Worm (Caenorhabditis elegans) whole organism, L1 larva: ENCODE results near the gene oatr-1.

Source experiments
- C04F5.9 ChIP-seq: sonication (generic microtip); optimal IDR thresholded peaks from 2 replicates; lab custom pipeline; 2016; ENCODE audit warnings: missing genetic modification characterization, missing compliant biosample characterization
- C16A3.4 ChIP-seq: fragments of 150-350 bp; optimal IDR thresholded peaks from 2 replicates; lab custom pipeline; 2014; ENCODE audit warnings: missing biosample characterization, missing genetic modification characterization
- C34B4.2 ChIP-seq: sonication (generic microtip); optimal IDR thresholded peaks from 2 replicates; lab custom pipeline; 2017; ENCODE audit warnings: mild to moderate bottlenecking, missing genetic modification characterization, missing compliant biosample characterization
- F16B12.6 ChIP-seq: fragments of 150-350 bp; optimal IDR thresholded peaks from 2 replicates; lab custom pipeline; 2014; ENCODE audit warnings: missing biosample characterization, missing genetic modification characterization
- Y116A8C.19 ChIP-seq: sonication (generic microtip); optimal IDR thresholded peaks from 2 replicates; lab custom pipeline; 2016; ENCODE audit warnings: missing compliant biosample characterization, missing genetic modification characterization, borderline replicate concordance
- aha-1 ChIP-seq: fragments of 150-350 bp; optimal IDR thresholded peaks from 2 replicates; lab custom pipeline; 2014; ENCODE audit warnings: missing biosample characterization, missing genetic modification characterization
- aly-2 ChIP-seq: fragments of 150-350 bp; optimal IDR thresholded peaks from 2 replicates; lab custom pipeline; 2014; ENCODE audit warnings: missing biosample characterization, missing genetic modification characterization
- ama-1 ChIP-seq: fragments of 150-350 bp; optimal IDR thresholded peaks from 2 replicates; lab custom pipeline; 2014
- blmp-1 ChIP-seq: fragments of 150-350 bp; optimal IDR thresholded peaks from 2 replicates; lab custom pipeline; 2014; ENCODE audit warnings: missing biosample characterization, missing genetic modification characterization
- dsc-1 ChIP-seq: sonication (generic microtip); optimal IDR thresholded peaks from 2 replicates; lab custom pipeline; 2016; ENCODE audit warnings: mild to moderate bottlenecking, missing genetic modification characterization, missing compliant biosample characterization
- efl-1 ChIP-seq, 4 experiments: fragments of 150-350 bp; optimal IDR thresholded peaks in 3 of 4; peaks in 1 of 4; 1 replicate in 1 of 4; 2 replicates in 3 of 4; lab custom pipeline; 2014; ENCODE audit warnings: missing biosample characterization in 2 of 4, missing genetic modification characterization in 2 of 4, missing genetic modification reagents in 2 of 4
- efl-3 ChIP-seq: fragments of 200-800 bp; sonication (Bioruptor generic); optimal IDR thresholded peaks from 2 replicates; lab custom pipeline; 2018; ENCODE audit warnings: mild to moderate bottlenecking, missing genetic modification characterization, missing compliant biosample characterization
- elt-2 ChIP-seq: sonication (generic microtip); optimal IDR thresholded peaks from 2 replicates; lab custom pipeline; 2016; ENCODE audit warnings: missing genetic modification characterization, mild to moderate bottlenecking, inconsistent platforms, missing compliant biosample characterization, missing genetic modification reagents
- elt-3 ChIP-seq, 6 experiments: fragments of 150-350 bp in 1 of 6; sonication (generic microtip); optimal IDR thresholded peaks; 2 replicates each; lab custom pipeline; 2017 to 2018; ENCODE audit warnings: missing biosample characterization in 6 of 6, missing genetic modification characterization in 6 of 6, inconsistent platforms in 1 of 6
- fkh-10 ChIP-seq: sonication (generic microtip); optimal IDR thresholded peaks from 2 replicates; lab custom pipeline; 2017; ENCODE audit warnings: missing biosample characterization, missing genetic modification reagents, missing genetic modification characterization
- fkh-4 ChIP-seq: sonication (generic microtip); optimal IDR thresholded peaks from 2 replicates; lab custom pipeline; 2016; ENCODE audit warnings: missing compliant biosample characterization, missing genetic modification characterization, borderline replicate concordance
- fkh-8 ChIP-seq: sonication (generic microtip); optimal IDR thresholded peaks from 2 replicates; lab custom pipeline; 2016; ENCODE audit warnings: mild to moderate bottlenecking, missing genetic modification characterization, missing compliant biosample characterization
- fos-1 ChIP-seq: fragments of 150-350 bp; optimal IDR thresholded peaks from 2 replicates; lab custom pipeline; 2014; ENCODE audit warnings: missing biosample characterization, missing genetic modification characterization
- grh-1 ChIP-seq: fragments of 200-800 bp; sonication (Bioruptor generic); IDR thresholded peaks from 2 replicates; pipeline ENCODE4 v1.3.6; 2022; ENCODE audit warnings: missing genetic modification reagents, missing genetic modification characterization, missing compliant biosample characterization
- hlh-17 ChIP-seq: fragments of 200-800 bp; sonication (Bioruptor generic); optimal IDR thresholded peaks from 2 replicates; lab custom pipeline; 2018; ENCODE audit warnings: missing genetic modification characterization, mild to moderate bottlenecking, missing compliant biosample characterization, moderate library complexity, borderline replicate concordance
- hlh-4 ChIP-seq: sonication (generic microtip); optimal IDR thresholded peaks from 2 replicates; lab custom pipeline; 2016; ENCODE audit warnings: mild to moderate bottlenecking, missing genetic modification characterization, missing compliant biosample characterization
- hpl-2 ChIP-seq: fragments of 150-350 bp; optimal IDR thresholded peaks from 2 replicates; lab custom pipeline; 2014; ENCODE audit warnings: missing biosample characterization, missing genetic modification reagents, missing genetic modification characterization
- irx-1 ChIP-seq: sonication (generic microtip); optimal IDR thresholded peaks from 2 replicates; lab custom pipeline; 2016; ENCODE audit warnings: missing genetic modification characterization, missing compliant biosample characterization
- jun-1 ChIP-seq: fragments of 150-350 bp; optimal IDR thresholded peaks from 2 replicates; lab custom pipeline; 2014; ENCODE audit warnings: missing biosample characterization, missing genetic modification reagents, missing genetic modification characterization
- lin-13 ChIP-seq: fragments of 150-350 bp; optimal IDR thresholded peaks from 2 replicates; lab custom pipeline; 2014; ENCODE audit warnings: missing biosample characterization, missing genetic modification reagents, missing genetic modification characterization
- lin-14 ChIP-seq: fragments of 200-800 bp; sonication (Bioruptor generic); optimal IDR thresholded peaks from 2 replicates; lab custom pipeline; 2018; ENCODE audit warnings: mild to moderate bottlenecking, missing genetic modification characterization, moderate library complexity, missing compliant biosample characterization
- lin-35 ChIP-seq, 2 experiments: fragments of 150-350 bp; optimal IDR thresholded peaks; 2 replicates each; lab custom pipeline; 2014; ENCODE audit warnings: missing biosample characterization in 2 of 2, missing genetic modification characterization in 2 of 2, missing genetic modification reagents in 2 of 2
- lin-39 ChIP-seq: fragments of 150-350 bp; optimal IDR thresholded peaks from 2 replicates; lab custom pipeline; 2014; ENCODE audit warnings: missing biosample characterization, missing genetic modification reagents, missing genetic modification characterization
- lir-3 ChIP-seq: sonication (generic microtip); optimal IDR thresholded peaks from 2 replicates; lab custom pipeline; 2016; ENCODE audit warnings: mild to moderate bottlenecking, missing genetic modification characterization, moderate library complexity, missing compliant biosample characterization; ENCODE audit not compliant: poor library complexity
- mef-2 ChIP-seq: fragments of 150-350 bp; optimal IDR thresholded peaks from 2 replicates; lab custom pipeline; 2014; ENCODE audit warnings: missing biosample characterization, missing genetic modification characterization
- nhr-11 ChIP-seq: fragments of 150-350 bp; optimal IDR thresholded peaks from 2 replicates; lab custom pipeline; 2014; ENCODE audit warnings: missing biosample characterization, missing genetic modification characterization
- nhr-12 ChIP-seq: sonication (generic microtip); optimal IDR thresholded peaks from 2 replicates; lab custom pipeline; 2017; ENCODE audit warnings: missing biosample characterization, missing genetic modification characterization
- nhr-19 ChIP-seq: fragments of 200-800 bp; sonication (Bioruptor generic); conservative IDR thresholded peaks from 2 replicates; pipeline ENCODE4 v1.3.6; 2022; ENCODE audit warnings: missing genetic modification characterization, missing compliant biosample characterization
- nhr-237 ChIP-seq: fragments of 150-350 bp; optimal IDR thresholded peaks from 2 replicates; lab custom pipeline; 2014; ENCODE audit warnings: missing biosample characterization, missing genetic modification characterization
- nhr-47 ChIP-seq: sonication (generic microtip); optimal IDR thresholded peaks from 2 replicates; lab custom pipeline; 2016; ENCODE audit warnings: mild to moderate bottlenecking, missing genetic modification characterization, moderate library complexity, missing compliant biosample characterization
- nhr-71 ChIP-seq: sonication (generic microtip); optimal IDR thresholded peaks from 2 replicates; lab custom pipeline; 2016; ENCODE audit warnings: mild to moderate bottlenecking, missing genetic modification characterization, moderate library complexity, missing compliant biosample characterization
- nhr-90 ChIP-seq: sonication (generic microtip); optimal IDR thresholded peaks from 2 replicates; lab custom pipeline; 2016; ENCODE audit warnings: mild to moderate bottlenecking, missing genetic modification characterization, missing compliant biosample characterization; ENCODE audit not compliant: poor library complexity
- pax-3 ChIP-seq: fragments of 200-800 bp; sonication (Bioruptor generic); optimal IDR thresholded peaks from 2 replicates; lab custom pipeline; 2018; ENCODE audit warnings: mild to moderate bottlenecking, missing genetic modification characterization, moderate library complexity, missing compliant biosample characterization
- pqm-1 ChIP-seq: sonication (generic microtip); optimal IDR thresholded peaks from 3 replicates; lab custom pipeline; 2017; ENCODE audit warnings: missing biosample characterization, missing genetic modification characterization
- rnt-1 ChIP-seq: sonication (generic microtip); optimal IDR thresholded peaks from 2 replicates; lab custom pipeline; 2016; ENCODE audit warnings: mild to moderate bottlenecking, missing genetic modification characterization, moderate library complexity, missing compliant biosample characterization
- skn-1 ChIP-seq: fragments of 150-350 bp; optimal IDR thresholded peaks from 2 replicates; lab custom pipeline; 2014; ENCODE audit warnings: missing biosample characterization, missing genetic modification characterization
- sup-37 ChIP-seq: fragments of 200-800 bp; sonication (Bioruptor generic); optimal IDR thresholded peaks from 2 replicates; lab custom pipeline; 2018; ENCODE audit warnings: mild to moderate bottlenecking, missing genetic modification characterization, missing compliant biosample characterization
- unc-130 ChIP-seq: fragments of 150-350 bp; optimal IDR thresholded peaks from 2 replicates; lab custom pipeline; 2017; ENCODE audit warnings: missing biosample characterization, missing genetic modification characterization, inconsistent platforms
- unc-30 ChIP-seq: sonication (generic microtip); optimal IDR thresholded peaks from 2 replicates; lab custom pipeline; 2017; ENCODE audit warnings: missing biosample characterization, missing genetic modification characterization
- unc-62 ChIP-seq: fragments of 150-350 bp; optimal IDR thresholded peaks from 2 replicates; lab custom pipeline; 2014; ENCODE audit warnings: missing biosample characterization, missing genetic modification reagents, missing genetic modification characterization
- unc-86 ChIP-seq: sonication (generic microtip); optimal IDR thresholded peaks from 2 replicates; lab custom pipeline; 2016; ENCODE audit warnings: missing genetic modification characterization, missing compliant biosample characterization
- unc-98 ChIP-seq: fragments of 200-800 bp; sonication (Bioruptor generic); IDR thresholded peaks from 2 replicates; pipeline ENCODE4 v1.3.6; 2022; ENCODE audit warnings: missing genetic modification characterization, missing compliant biosample characterization
- xbp-1 ChIP-seq: sonication (generic microtip); optimal IDR thresholded peaks from 2 replicates; lab custom pipeline; 2016; ENCODE audit warnings: missing genetic modification characterization, missing compliant biosample characterization
- zag-1 ChIP-seq: fragments of 150-350 bp; optimal IDR thresholded peaks from 2 replicates; lab custom pipeline; 2014; ENCODE audit warnings: missing biosample characterization, missing genetic modification characterization
- ztf-4 ChIP-seq: fragments of 150-350 bp; optimal IDR thresholded peaks from 2 replicates; lab custom pipeline; 2014; ENCODE audit warnings: missing biosample characterization, missing genetic modification characterization

Gene oatr-1

DNA sequence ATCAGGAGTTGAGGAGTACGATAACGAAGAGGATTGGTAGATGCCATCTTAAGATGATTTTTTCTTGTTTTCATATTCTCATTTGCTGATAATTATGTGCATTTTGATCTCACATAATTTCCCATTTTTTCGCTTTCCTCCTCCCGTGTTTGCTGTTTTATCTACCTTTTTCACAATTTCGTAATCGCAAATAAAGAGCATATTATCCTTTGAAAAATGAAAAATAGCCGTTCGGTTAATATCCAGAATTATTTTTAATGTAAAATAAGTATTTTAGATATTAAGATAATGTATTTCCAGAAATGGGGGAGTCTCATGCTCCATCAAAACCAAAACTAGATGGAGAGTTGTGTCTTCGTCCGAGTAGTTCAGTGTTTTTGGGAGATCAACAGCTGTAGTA, 37.0 kb upstream of the oatr-1 start, which contains the start of gene vps-16:
vps-16 (plus strand) TSS at position 301 of the 400 bp plus-strand sequence.
- TF ChIP-seq hlh-17 (GFP tag; lab: Kevin White, UChicago) (no peak), elt-2 (tag; lab: Kevin White, UChicago) (no peak), C16A3.4 (tag; lab: Kevin White, UChicago) (no peak), sup-37 (GFP tag; lab: Kevin White, UChicago) (no peak), irx-1 (no peak), nhr-12 (tag; lab: Kevin White, UChicago) (no peak), efl-3 (GFP tag; lab: Kevin White, UChicago) (no peak), lin-14 (GFP tag; lab: Kevin White, UChicago) (no peak)
- TF ChIP-seq, all 84 proteins: peak for 0

DNA sequence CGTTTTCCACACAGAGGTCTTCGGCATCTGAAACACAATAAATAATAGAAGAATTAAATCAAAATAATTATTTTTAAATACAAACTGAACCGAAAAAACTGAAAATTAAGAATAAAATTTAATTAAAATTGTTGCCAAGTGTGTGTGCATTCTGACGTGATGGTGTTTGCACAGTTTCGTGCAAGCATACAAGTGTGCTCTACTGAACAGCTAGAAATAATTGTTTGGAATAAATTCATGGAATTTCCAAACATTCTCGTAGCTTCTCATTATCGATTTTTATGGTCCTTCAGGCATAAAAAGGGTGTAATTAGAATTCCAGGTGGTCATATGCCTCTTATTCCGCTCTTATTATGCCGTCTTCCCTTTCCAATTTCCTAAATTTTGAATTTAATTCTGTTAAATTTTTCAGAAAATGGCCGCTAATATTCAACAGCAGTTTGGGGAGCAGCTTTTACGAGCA, 35.8 kb upstream of the oatr-1 start, which contains the start of the genes mrps-17 and txdc-9:
mrps-17 (minus strand) TSS at position 33 of the 463 bp plus-strand sequence.
txdc-9 (plus strand) TSS at position 413 of the 463 bp plus-strand sequence.
- TF ChIP-seq ama-1 (lab: Kevin White, UChicago) (no peak), fos-1 (tag; lab: Kevin White, UChicago) (no peak), lin-35 (GFP tag; optimal IDR thresholded peaks at IDR 0.05; lab: Kevin White, UChicago) (peak; percentile 80 to 88), sup-37 (GFP tag; lab: Kevin White, UChicago) (no peak), pax-3 (tag; lab: Kevin White, UChicago) (no peak), jun-1 (no peak), efl-3 (GFP tag; lab: Kevin White, UChicago) (no peak), C16A3.4 (tag; lab: Kevin White, UChicago) (peak; percentile 93), zag-1 (tag; lab: Kevin White, UChicago) (no peak), ztf-4 (tag; lab: Kevin White, UChicago) (peak; percentile 49), hlh-4 (no peak), nhr-71 (tag; lab: Kevin White, UChicago) (peak; percentile 86), C04F5.9 (tag; lab: Kevin White, UChicago) (peak; percentile 40), elt-3 (tag; optimal IDR thresholded peaks at IDR 0.05; lab: Kevin White, UChicago) (peak in 2 of 6 experiments; percentile 45 to 76), mef-2 (no peak), unc-30 (tag; lab: Kevin White, UChicago) (no peak), efl-1 (optimal IDR thresholded peaks at IDR 0.05; lab: Kevin White, UChicago) (peak; percentile 80 to 81), efl-1 (GFP tag; optimal IDR thresholded peaks at IDR 0.05 in 1 of 2; lab: Kevin White, UChicago) (peak; percentile 80 to 96), aly-2 (tag; lab: Kevin White, UChicago) (peak; percentile 71), nhr-237 (tag; lab: Kevin White, UChicago) (peak; percentile 20), lin-13 (GFP tag; lab: Kevin White, UChicago) (peak; percentile 59), Y116A8C.19 (tag; lab: Kevin White, UChicago) (no peak), dsc-1 (tag; lab: Kevin White, UChicago) (no peak), fkh-10 (GFP tag; lab: Kevin White, UChicago) (peak; percentile 62), lin-39 (no peak), lir-3 (tag; lab: Kevin White, UChicago) (peak; percentile 61), hpl-2 (no peak), nhr-90 (peak; percentile 61), grh-1 (GFP tag; lab: Robert Waterston, UW) (no peak), fkh-4 (tag; lab: Kevin White, UChicago) (no peak), F16B12.6 (tag; lab: Kevin White, UChicago) (peak; percentile 98), blmp-1 (tag; lab: Kevin White, UChicago) (no peak), skn-1 (peak; percentile 73), nhr-19 (peak; percentile 75), xbp-1 (tag; lab: Kevin White, UChicago) (peak; percentile 68), aha-1 (tag; lab: Kevin White, UChicago) (no peak), nhr-12 (tag; lab: Kevin White, UChicago) (no peak), unc-130 (tag; lab: Kevin White, UChicago) (peak; percentile 97), pqm-1 (tag; lab: Kevin White, UChicago) (no peak), rnt-1 (peak; percentile 78), unc-62 (GFP tag; lab: Kevin White, UChicago) (no peak), fkh-8 (tag; lab: Kevin White, UChicago) (peak; percentile 44), unc-86 (tag; lab: Kevin White, UChicago) (peak; percentile 78), nhr-47 (tag; lab: Kevin White, UChicago) (peak; percentile 78), unc-98 (GFP tag; lab: Robert Waterston, UW) (no peak), nhr-11 (tag; lab: Kevin White, UChicago) (no peak), C34B4.2 (tag; lab: Kevin White, UChicago) (no peak)
